Worm (Caenorhabditis elegans) whole organism, young adult: ENCODE results near the gene rrc-1.

Experiments used
- B0019.2 ChIP-seq: fragments of 200-800 bp; sonication (Bioruptor generic); conservative IDR thresholded peaks from 2 replicates; pipeline ENCODE4 v1.3.6; 2022; ENCODE audit warnings: missing genetic modification reagents, missing genetic modification characterization, missing compliant biosample characterization
- B0261.1 ChIP-seq: sonication (generic microtip); optimal IDR thresholded peaks from 2 replicates; lab custom pipeline; 2016; ENCODE audit warnings: mild to moderate bottlenecking, missing genetic modification characterization, moderate library complexity, missing compliant biosample characterization
- F37B4.10 ChIP-seq: fragments of 200-800 bp; sonication (Bioruptor generic); IDR thresholded peaks from 2 replicates; pipeline ENCODE4 v1.3.6; 2022; ENCODE audit warnings: missing genetic modification characterization, missing compliant biosample characterization
- F55B11.4 ChIP-seq: sonication (generic microtip); optimal IDR thresholded peaks from 2 replicates; lab custom pipeline; 2016; ENCODE audit warnings: missing compliant biosample characterization, missing genetic modification characterization, borderline replicate concordance; ENCODE audit not compliant: insufficient read depth
- K11D2.4 ChIP-seq: fragments of 200-800 bp; sonication (Bioruptor generic); IDR thresholded peaks from 2 replicates; pipeline ENCODE4 v1.3.6; 2022; ENCODE audit warnings: missing genetic modification reagents, missing genetic modification characterization, missing compliant biosample characterization
- Y53G8AR.9 ChIP-seq: fragments of 200-800 bp; sonication (Bioruptor generic); conservative IDR thresholded peaks from 2 replicates; pipeline ENCODE4 v1.3.6; 2022; ENCODE audit warnings: missing genetic modification reagents, missing genetic modification characterization, missing compliant biosample characterization
- Y67H2A.10 ChIP-seq: fragments of 200-800 bp; sonication (Bioruptor generic); conservative IDR thresholded peaks from 2 replicates; pipeline ENCODE4 v1.3.6; 2022; ENCODE audit warnings: missing genetic modification reagents, missing genetic modification characterization, missing compliant biosample characterization
- akir-1 ChIP-seq: fragments of 200-800 bp; sonication (Bioruptor generic); optimal IDR thresholded peaks from 2 replicates; lab custom pipeline; 2018; ENCODE audit warnings: mild to moderate bottlenecking, missing genetic modification characterization, moderate library complexity, missing compliant biosample characterization
- atf-7 ChIP-seq: sonication (generic microtip); optimal IDR thresholded peaks from 2 replicates; lab custom pipeline; 2017; ENCODE audit warnings: mild to moderate bottlenecking, missing genetic modification characterization, missing compliant biosample characterization
- chd-7 ChIP-seq: sonication (generic microtip); optimal IDR thresholded peaks from 2 replicates; lab custom pipeline; 2016; ENCODE audit warnings: mild to moderate bottlenecking, missing genetic modification characterization, moderate library complexity, missing compliant biosample characterization
- efl-1 ChIP-seq: fragments of 150-350 bp; optimal IDR thresholded peaks from 2 replicates; lab custom pipeline; 2014; ENCODE audit warnings: missing biosample characterization, missing genetic modification reagents, missing genetic modification characterization
- egl-18 ChIP-seq: fragments of 200-800 bp; sonication (Bioruptor generic); IDR thresholded peaks from 2 replicates; pipeline ENCODE4 v1.3.6; 2022; ENCODE audit warnings: missing genetic modification reagents, missing genetic modification characterization, missing compliant biosample characterization
- egl-44 ChIP-seq: fragments of 200-800 bp; sonication (Bioruptor generic); IDR thresholded peaks from 2 replicates; pipeline ENCODE4 v1.3.6; 2022; ENCODE audit warnings: missing genetic modification reagents, missing genetic modification characterization, missing compliant biosample characterization
- fkh-3 ChIP-seq: sonication (generic microtip); optimal IDR thresholded peaks from 2 replicates; lab custom pipeline; 2016; ENCODE audit warnings: mild to moderate bottlenecking, missing genetic modification characterization, missing compliant biosample characterization
- hmg-1.2 ChIP-seq: fragments of 200-800 bp; sonication (Bioruptor generic); IDR thresholded peaks from 2 replicates; pipeline ENCODE4 v1.3.6; 2022; ENCODE audit warnings: missing genetic modification reagents, missing genetic modification characterization, missing compliant biosample characterization
- lin-40 ChIP-seq: sonication (generic microtip); optimal IDR thresholded peaks from 2 replicates; lab custom pipeline; 2016; ENCODE audit warnings: missing genetic modification characterization, mild to moderate bottlenecking, missing compliant biosample characterization, missing genotype, missing genetic modification reagents
- lin-54 ChIP-seq: fragments of 200-800 bp; sonication (Bioruptor generic); optimal IDR thresholded peaks from 2 replicates; lab custom pipeline; 2018; ENCODE audit warnings: mild to moderate bottlenecking, missing genetic modification characterization, missing compliant biosample characterization
- madf-10 ChIP-seq: sonication (generic microtip); optimal IDR thresholded peaks from 2 replicates; lab custom pipeline; 2016; ENCODE audit warnings: mild to moderate bottlenecking, missing genetic modification characterization, missing compliant biosample characterization
- mcd-1 ChIP-seq: fragments of 200-800 bp; sonication (Bioruptor generic); IDR thresholded peaks from 2 replicates; pipeline ENCODE4 v1.3.6; 2022; ENCODE audit warnings: missing genetic modification reagents, missing genetic modification characterization, missing compliant biosample characterization
- nhr-80 ChIP-seq: sonication (generic microtip); optimal IDR thresholded peaks from 2 replicates; lab custom pipeline; 2016; ENCODE audit warnings: missing genetic modification characterization, missing compliant biosample characterization
- repo-1 ChIP-seq: sonication (generic microtip); optimal IDR thresholded peaks from 2 replicates; lab custom pipeline; 2017; ENCODE audit warnings: mild to moderate bottlenecking, missing genetic modification characterization, missing compliant biosample characterization
- snpc-4 ChIP-seq, 5 experiments: fragments of 150-350 bp in 1 of 5; sonication (generic microtip) in 4 of 5; optimal IDR thresholded peaks; 2 replicates each; lab custom pipeline; 2014 to 2018; ENCODE audit warnings: missing genetic modification characterization in 5 of 5, missing biosample characterization in 3 of 5, antibody characterized with exemption in 2 of 5, mild to moderate bottlenecking in 2 of 5, missing compliant biosample characterization in 2 of 5, missing genotype in 2 of 5, moderate library complexity in 2 of 5, missing genetic modification reagents in 1 of 5
- somi-1 ChIP-seq: fragments of 200-800 bp; sonication (Bioruptor generic); optimal IDR thresholded peaks from 2 replicates; lab custom pipeline; 2018; ENCODE audit warnings: mild to moderate bottlenecking, missing genetic modification characterization, missing compliant biosample characterization
- zfh-2 ChIP-seq: fragments of 200-800 bp; sonication (Bioruptor generic); conservative IDR thresholded peaks from 2 replicates; pipeline ENCODE4 v1.3.6; 2022; ENCODE audit warnings: missing genetic modification reagents, missing genetic modification characterization, missing compliant biosample characterization
- ztf-25 ChIP-seq: fragments of 200-800 bp; sonication (Bioruptor generic); IDR thresholded peaks from 2 replicates; pipeline ENCODE4 v1.3.6; 2022; ENCODE audit warnings: missing genetic modification reagents, missing genetic modification characterization, missing compliant biosample characterization
- ztf-26 ChIP-seq: sonication (generic microtip); optimal IDR thresholded peaks from 2 replicates; lab custom pipeline; 2017; ENCODE audit warnings: missing genetic modification characterization, missing compliant biosample characterization

rrc-1 gene

ce11 chrX:9822173-9822572 is 8.9 kb downstream of the rrc-1 start, which contains the start of gene dpy-22:
TSS of gene dpy-22 (minus strand) at chrX:9822273.
- no peak for TF ChIP-seq lin-40 (tag; lab: Kevin White, UChicago)

ce11 chrX:9814132-9814811 is 16.8 kb downstream of the rrc-1 start:
- TF ChIP-seq B0261.1 (tag; lab: Kevin White, UChicago): no peak
- no peak for TF ChIP-seq F37B4.10 (GFP tag; lab: Robert Waterston, UW)
- TF ChIP-seq repo-1 (tag; lab: Kevin White, UChicago): no peak
- no peak for TF ChIP-seq efl-1 (GFP tag; lab: Kevin White, UChicago)
- no peak for TF ChIP-seq fkh-3
- no peak for TF ChIP-seq K11D2.4 (GFP tag; lab: Robert Waterston, UW)
- TF ChIP-seq Y53G8AR.9 (GFP tag; lab: Robert Waterston, UW): no peak
- TF ChIP-seq somi-1 (GFP tag; lab: Kevin White, UChicago): no peak
- 0 out of 2 replicates have a peak, but pooled peaks have one; percentile 7 for TF ChIP-seq mcd-1 (GFP tag; lab: Robert Waterston, UW)
- TF ChIP-seq zfh-2 (GFP tag; lab: Robert Waterston, UW): peak; percentile 52
- TF ChIP-seq egl-18 (GFP tag; lab: Robert Waterston, UW): no peak

- peak; percentile 3 for TF ChIP-seq madf-10 (tag; lab: Kevin White, UChicago)
- no peak for TF ChIP-seq lin-54 (GFP tag; lab: Kevin White, UChicago)
- TF ChIP-seq zfh-2 (GFP tag; lab: Robert Waterston, UW): peak; percentile 86
Measured at ce11 chrX:9807377-9808048, 23.6 kb downstream of the rrc-1 start, which contains the start of gene lgc-47. TSS of gene lgc-47 (minus strand) at chrX:9807662.

ce11 chrX:9805426-9805825 is 25.7 kb downstream of the rrc-1 start:
- no peak for TF ChIP-seq fkh-3

- TF ChIP-seq ztf-26: no peak
- no peak for TF ChIP-seq nhr-80 (tag; lab: Kevin White, UChicago)
- TF ChIP-seq hmg-1.2 (GFP tag; lab: Robert Waterston, UW): no peak
- TF ChIP-seq snpc-4 (GFP tag; optimal IDR thresholded peaks at IDR 0.05; lab: Kevin White, UChicago): no peak
- no peak for TF ChIP-seq snpc-4 (tag; optimal IDR thresholded peaks at IDR 0.05; lab: Kevin White, UChicago)
- no peak for TF ChIP-seq F55B11.4 (tag; lab: Kevin White, UChicago)
- no peak for TF ChIP-seq egl-44 (GFP tag; lab: Robert Waterston, UW)
Measured at ce11 chrX:9804735-9805134, 26.4 kb downstream of the rrc-1 start.

ce11 chrX:9803603-9804002 is 27.5 kb downstream of the rrc-1 start:
- TF ChIP-seq snpc-4 (GFP tag; optimal IDR thresholded peaks at IDR 0.05; lab: Kevin White, UChicago) (no peak), snpc-4 (tag; optimal IDR thresholded peaks at IDR 0.05; lab: Kevin White, UChicago) (no peak), B0019.2 (no peak), atf-7 (tag; lab: Kevin White, UChicago) (no peak), chd-7 (tag; lab: Kevin White, UChicago) (no peak), akir-1 (no peak), Y67H2A.10 (GFP tag; lab: Robert Waterston, UW) (no peak), egl-44 (GFP tag; lab: Robert Waterston, UW) (no peak), ztf-25 (no peak)
- TF ChIP-seq, all 124 proteins: peak for 0
